Fruit fly (Drosophila melanogaster) whole organism, embryonic: Measurements from ENCODE around the gene CG6656.
A peak's percentile ranks its signal among the peaks of the same experiment; 100 is the strongest.

Experiments
- Atf-2 ChIP-seq: fragments of 200-800 bp; sonication (Bioruptor generic); optimal IDR thresholded peaks from 2 replicates; lab custom pipeline; 2016; ENCODE audit warnings: missing biosample characterization, missing genetic modification characterization
- Blimp-1 ChIP-seq: fragments of 200-800 bp; sonication (Bioruptor generic); optimal IDR thresholded peaks from 3 replicates; lab custom pipeline; 2018; ENCODE audit warnings: missing biosample characterization, missing genetic modification characterization, mild to moderate bottlenecking, moderate library complexity, missing genetic modification reagents
- BtbVII ChIP-seq: fragments of 200-800 bp; sonication (Bioruptor generic); optimal IDR thresholded peaks from 3 replicates; lab custom pipeline; 2017; ENCODE audit warnings: missing biosample characterization, mild to moderate bottlenecking, missing genetic modification characterization
- CG1024 ChIP-seq: fragments of 200-800 bp; sonication (Bioruptor generic); IDR thresholded peaks from 2 replicates; pipeline ENCODE4 v1.3.6; 2022; ENCODE audit warnings: missing biosample characterization, missing genetic modification characterization
- CG13775 ChIP-seq: fragments of 200-800 bp; sonication (Bioruptor generic); optimal IDR thresholded peaks from 3 replicates; lab custom pipeline; 2017; ENCODE audit warnings: missing biosample characterization, mild to moderate bottlenecking, missing genetic modification characterization
- CG15269 ChIP-seq: fragments of 200-800 bp; sonication (Bioruptor generic); optimal IDR thresholded peaks from 2 replicates; lab custom pipeline; 2018; ENCODE audit warnings: missing biosample characterization, mild to moderate bottlenecking, missing genetic modification characterization, moderate library complexity
- CG17359 ChIP-seq: fragments of 200-800 bp; sonication (Bioruptor generic); optimal IDR thresholded peaks from 3 replicates; lab custom pipeline; 2018; ENCODE audit warnings: missing biosample characterization, mild to moderate bottlenecking, missing genetic modification characterization, moderate library complexity
- CG2116 ChIP-seq: fragments of 200-800 bp; sonication (Bioruptor generic); optimal IDR thresholded peaks from 3 replicates; lab custom pipeline; 2018; ENCODE audit warnings: missing biosample characterization, mild to moderate bottlenecking, missing genetic modification characterization
- CG2129 ChIP-seq: fragments of 200-800 bp; sonication (Bioruptor generic); IDR thresholded peaks from 2 replicates; pipeline ENCODE4 v1.3.6; 2022; ENCODE audit warnings: missing biosample characterization, missing genetic modification characterization; ENCODE audit not compliant: partially characterized antibody
- CG31224 ChIP-seq: fragments of 200-800 bp; sonication (Bioruptor generic); IDR thresholded peaks from 2 replicates; pipeline ENCODE4 v1.3.6; 2022; ENCODE audit warnings: missing biosample characterization, missing genetic modification characterization
- CG3163 ChIP-seq: fragments of 200-800 bp; sonication (Bioruptor generic); optimal IDR thresholded peaks from 3 replicates; lab custom pipeline; 2016; ENCODE audit warnings: missing biosample characterization, missing genetic modification characterization
- CG3281 ChIP-seq: fragments of 200-800 bp; sonication (Bioruptor generic); optimal IDR thresholded peaks from 3 replicates; lab custom pipeline; 2017; ENCODE audit warnings: missing biosample characterization, mild to moderate bottlenecking, missing genetic modification characterization
- CG4360 ChIP-seq: fragments of 200-800 bp; sonication (Bioruptor generic); IDR thresholded peaks from 2 replicates; pipeline ENCODE4 v1.3.6; 2022; ENCODE audit warnings: missing biosample characterization, missing genetic modification characterization
- CG9932 ChIP-seq: fragments of 200-800 bp; sonication (Bioruptor generic); IDR thresholded peaks from 2 replicates; pipeline ENCODE4 v1.3.6; 2022; ENCODE audit warnings: missing biosample characterization, missing genetic modification characterization
- D ChIP-seq, 2 experiments: fragments of 200-800 bp in 1 of 2; fragments of >200 bp in 1 of 2; sonication (Bioruptor generic) in 1 of 2; optimal IDR thresholded peaks; 2 replicates in 1 of 2; 3 replicates in 1 of 2; lab custom pipeline; 2017; ENCODE audit warnings: mild to moderate bottlenecking in 1 of 2, missing biosample characterization in 1 of 2, missing genetic modification characterization in 1 of 2, missing genetic modification reagents in 1 of 2
- D19B ChIP-seq: fragments of 200-800 bp; sonication (Bioruptor generic); optimal IDR thresholded peaks from 2 replicates; lab custom pipeline; 2017; ENCODE audit warnings: missing biosample characterization, mild to moderate bottlenecking, missing genetic modification characterization
- Dbx ChIP-seq: fragments of 200-800 bp; sonication (Bioruptor generic); IDR thresholded peaks from 3 replicates; pipeline ENCODE4 v1.3.6; 2022; ENCODE audit warnings: missing biosample characterization, missing genetic modification characterization
- Dip3 ChIP-seq: fragments of 200-800 bp; sonication (Bioruptor generic); optimal IDR thresholded peaks from 3 replicates; lab custom pipeline; 2016; ENCODE audit warnings: missing biosample characterization, missing genetic modification characterization
- Doc3 ChIP-seq: fragments of 200-800 bp; sonication (Bioruptor generic); IDR thresholded peaks from 3 replicates; pipeline ENCODE4 v1.3.6; 2022; ENCODE audit warnings: missing biosample characterization, missing genetic modification characterization; ENCODE audit not compliant: partially characterized antibody
- Dp ChIP-seq: fragments of 200-800 bp; sonication (Bioruptor generic); optimal IDR thresholded peaks from 2 replicates; lab custom pipeline; 2018; ENCODE audit warnings: missing biosample characterization, mild to moderate bottlenecking, missing genetic modification characterization, moderate library complexity
- E2f1 ChIP-seq: fragments of 200-800 bp; sonication (Bioruptor generic); IDR thresholded peaks from 2 replicates; pipeline ENCODE4 v1.3.6; 2022; ENCODE audit warnings: missing biosample characterization, missing genetic modification characterization
- Fer1 ChIP-seq: fragments of 200-800 bp; sonication (Bioruptor generic); optimal IDR thresholded peaks from 2 replicates; lab custom pipeline; 2017; ENCODE audit warnings: missing biosample characterization, mild to moderate bottlenecking, missing genetic modification characterization
- Hand ChIP-seq: fragments of 200-800 bp; sonication (Bioruptor generic); optimal IDR thresholded peaks from 2 replicates; lab custom pipeline; 2017; ENCODE audit warnings: mild to moderate bottlenecking, missing biosample characterization, missing genetic modification reagents, missing genetic modification characterization
- Hr78 ChIP-seq, 2 experiments: fragments of 200-800 bp in 1 of 2; fragments of >200 bp in 1 of 2; sonication (Bioruptor generic) in 1 of 2; optimal IDR thresholded peaks; 2 replicates each; lab custom pipeline; 2017 to 2019; ENCODE audit warnings: missing biosample characterization in 2 of 2, missing genetic modification characterization in 2 of 2, mild to moderate bottlenecking in 1 of 2, moderate library complexity in 1 of 2
- NC2β ChIP-seq: fragments of 200-800 bp; sonication (Bioruptor generic); optimal IDR thresholded peaks from 2 replicates; lab custom pipeline; 2016; ENCODE audit warnings: missing biosample characterization, missing genetic modification characterization
- NK7.1 ChIP-seq: fragments of 200-800 bp; sonication (Bioruptor generic); optimal IDR thresholded peaks from 3 replicates; lab custom pipeline; 2016; ENCODE audit warnings: missing biosample characterization, missing genetic modification characterization
- Pdp1 ChIP-seq, 2 experiments: fragments of 200-800 bp; sonication (Bioruptor generic); optimal IDR thresholded peaks; 3 replicates each; lab custom pipeline; 2016; ENCODE audit warnings: missing biosample characterization in 2 of 2, missing genetic modification characterization in 2 of 2, mild to moderate bottlenecking in 1 of 2, moderate library complexity in 1 of 2
- Scr ChIP-seq: fragments of 200-800 bp; sonication (Bioruptor generic); IDR thresholded peaks from 2 replicates; pipeline ENCODE4 v1.3.6; 2022; ENCODE audit warnings: missing biosample characterization, missing genetic modification characterization; ENCODE audit not compliant: partially characterized antibody
- Sin3A ChIP-seq: fragments of >200 bp; optimal IDR thresholded peaks from 2 replicates; lab custom pipeline; 2018
- ash1 ChIP-seq: fragments of 200-800 bp; sonication (Bioruptor generic); optimal IDR thresholded peaks from 2 replicates; lab custom pipeline; 2018; ENCODE audit warnings: missing biosample characterization, mild to moderate bottlenecking, missing genetic modification characterization
- az2 ChIP-seq: fragments of 200-800 bp; sonication (Bioruptor generic); optimal IDR thresholded peaks from 3 replicates; lab custom pipeline; 2016; ENCODE audit warnings: missing biosample characterization, missing genetic modification characterization
- bsh ChIP-seq, 2 experiments: fragments of 200-800 bp; sonication (Bioruptor generic); optimal IDR thresholded peaks; 2 replicates each; lab custom pipeline; 2017 to 2018; ENCODE audit warnings: mild to moderate bottlenecking in 2 of 2, missing biosample characterization in 2 of 2, missing genetic modification characterization in 2 of 2, moderate library complexity in 1 of 2
- chm ChIP-seq: fragments of 200-800 bp; sonication (Bioruptor generic); IDR thresholded peaks from 2 replicates; pipeline ENCODE4 v1.3.6; 2022; ENCODE audit warnings: missing biosample characterization, missing genetic modification characterization
- eve ChIP-seq, 2 experiments: fragments of >200 bp; optimal IDR thresholded peaks; 2 replicates each; lab custom pipeline; 2017; ENCODE audit warnings: missing biosample characterization in 2 of 2, missing genetic modification characterization in 2 of 2
- ewg ChIP-seq: fragments of 200-800 bp; sonication (Bioruptor generic); optimal IDR thresholded peaks from 3 replicates; lab custom pipeline; 2017; ENCODE audit warnings: mild to moderate bottlenecking, missing biosample characterization, missing genetic modification reagents, missing genetic modification characterization
- exex ChIP-seq: fragments of 200-800 bp; sonication (Bioruptor generic); optimal IDR thresholded peaks from 4 replicates; lab custom pipeline; 2018; ENCODE audit warnings: missing biosample characterization, mild to moderate bottlenecking, missing genetic modification characterization, moderate library complexity
- fu2 ChIP-seq: fragments of 200-800 bp; sonication (Bioruptor generic); optimal IDR thresholded peaks from 2 replicates; lab custom pipeline; 2016; ENCODE audit warnings: missing biosample characterization, missing genetic modification characterization
- her ChIP-seq: fragments of 200-800 bp; sonication (Bioruptor generic); optimal IDR thresholded peaks from 2 replicates; lab custom pipeline; 2016; ENCODE audit warnings: missing biosample characterization, missing genetic modification characterization
- lbe ChIP-seq: fragments of 200-800 bp; sonication (Bioruptor generic); optimal IDR thresholded peaks from 2 replicates; lab custom pipeline; 2016; ENCODE audit warnings: missing biosample characterization, mild to moderate bottlenecking, missing genetic modification characterization
- otp ChIP-seq: fragments of 200-800 bp; sonication (Bioruptor generic); IDR thresholded peaks from 3 replicates; pipeline ENCODE4, ENCODE4 v1.3.6; 2022; ENCODE audit warnings: missing biosample characterization, missing genetic modification characterization
- psq ChIP-seq: fragments of 200-800 bp; sonication (Bioruptor generic); optimal IDR thresholded peaks from 2 replicates; lab custom pipeline; 2017; ENCODE audit warnings: missing biosample characterization, missing genetic modification characterization
- scrt ChIP-seq: fragments of 200-800 bp; sonication (Bioruptor generic); optimal IDR thresholded peaks from 2 replicates; lab custom pipeline; 2018; ENCODE audit warnings: missing biosample characterization, mild to moderate bottlenecking, missing genetic modification characterization, moderate library complexity
- sd ChIP-seq: fragments of 200-800 bp; sonication (Bioruptor generic); optimal IDR thresholded peaks from 3 replicates; lab custom pipeline; 2018; ENCODE audit warnings: missing biosample characterization, mild to moderate bottlenecking, missing genetic modification characterization, moderate library complexity
- sob ChIP-seq: fragments of 200-800 bp; sonication (Bioruptor generic); IDR thresholded peaks from 2 replicates; pipeline ENCODE4 v1.3.6; 2022; ENCODE audit warnings: missing biosample characterization, missing genetic modification characterization
- sqz ChIP-seq: fragments of 200-800 bp; sonication (Bioruptor generic); optimal IDR thresholded peaks from 3 replicates; lab custom pipeline; 2018; ENCODE audit warnings: missing biosample characterization, mild to moderate bottlenecking, missing genetic modification characterization
- wdn ChIP-seq: fragments of 200-800 bp; sonication (Bioruptor generic); IDR thresholded peaks from 2 replicates; pipeline ENCODE4 v1.3.6; 2022; ENCODE audit warnings: missing biosample characterization, missing genetic modification characterization
- yki ChIP-seq: fragments of >200 bp; optimal IDR thresholded peaks from 3 replicates; lab custom pipeline; 2018

Gene CG6656

dm6 chr3R:21853618-21854573, 21.2 kb upstream of the CG6656 start (continued):
- TF ChIP-seq Dbx (GFP tag; lab: Robert Waterston, UW) (0 out of 3 replicates have a peak, but pooled peaks have one; percentile 10), BtbVII (GFP tag; lab: Kevin White, UChicago) (peak; percentile 28), exex (tag; lab: Kevin White, UChicago) (peak; percentile 54), Dip3 (no peak), E2f1 (GFP tag; lab: Robert Waterston, UW) (peak; percentile 69; the same call in 1 of the 2 replicates), CG2129 (GFP tag; lab: Robert Waterston, UW) (no peak), otp (GFP tag; lab: Robert Waterston, UW) (0 out of 3 replicates have a peak, but pooled peaks have one; percentile 51), NK7.1 (GFP tag; lab: Kevin White, UChicago) (no peak), Doc3 (GFP tag; lab: Robert Waterston, UW) (no peak), fu2 (GFP tag; lab: Kevin White, UChicago) (no peak), Dp (GFP tag; lab: Kevin White, UChicago) (peak; percentile 63), lbe (GFP tag; lab: Kevin White, UChicago) (peak; percentile 85), CG9932 (peak; percentile 22; the same call in 1 of the 2 replicates), yki (peak; percentile 70), Fer1 (GFP tag; lab: Kevin White, UChicago) (peak; percentile 15), sob (GFP tag; lab: Robert Waterston, UW) (peak; percentile 42; the same call in 1 of the 2 replicates), CG17359 (tag; lab: Kevin White, UChicago) (peak; percentile 80), Atf-2 (GFP tag; lab: Kevin White, UChicago) (peak; percentile 5), CG13775 (GFP tag; lab: Kevin White, UChicago) (peak; percentile 1), Blimp-1 (GFP tag; lab: Kevin White, UChicago) (peak; percentile 11), CG3281 (peak; percentile 17), Scr (GFP tag; lab: Robert Waterston, UW) (peak; percentile 36; the same call in 1 of the 2 replicates), scrt (GFP tag; lab: Kevin White, UChicago) (peak; percentile 19), D (optimal IDR thresholded peaks at IDR 0.05; lab: Kevin White, UChicago) (no peak), D (GFP tag; optimal IDR thresholded peaks at IDR 0.05; lab: Kevin White, UChicago) (no peak), CG1024 (GFP tag; lab: Robert Waterston, UW) (0 out of 2 replicates have a peak, but pooled peaks have one; percentile 33), ewg (peak; percentile 32), bsh (GFP tag; optimal IDR thresholded peaks at IDR 0.05; lab: Kevin White, UChicago) (peak in 1 of 2 experiments; percentile 46), CG2116 (no peak), NC2β (peak; percentile 14), ash1 (GFP tag; lab: Kevin White, UChicago) (peak; percentile 11), eve (GFP tag; optimal IDR thresholded peaks at IDR 0.05; lab: Kevin White, UChicago) (peak in 1 of 2 experiments; percentile 70), CG15269 (no peak), D19B (GFP tag; lab: Kevin White, UChicago) (peak; percentile 7), chm (GFP tag; lab: Robert Waterston, UW) (peak; percentile 45), sd (tag; lab: Kevin White, UChicago) (peak; percentile 63), az2 (peak; percentile 17), Sin3A (lab: Kevin White, UChicago) (no peak), Hr78 (GFP tag; optimal IDR thresholded peaks at IDR 0.05; lab: Kevin White, UChicago) (peak in 1 of 2 experiments; percentile 54), wdn (GFP tag; lab: Robert Waterston, UW) (peak; percentile 28), Pdp1 (GFP tag; optimal IDR thresholded peaks at IDR 0.05; lab: Kevin White, UChicago) (peak in 1 of 2 experiments; percentile 89), CG3163 (GFP tag; lab: Kevin White, UChicago) (peak; percentile 41), her (GFP tag; lab: Kevin White, UChicago) (peak; percentile 23), Hand (GFP tag; lab: Kevin White, UChicago) (no peak), CG4360 (0 out of 2 replicates have a peak, but pooled peaks have one; percentile 19), sqz (GFP tag; lab: Kevin White, UChicago) (peak; percentile 86), CG31224 (GFP tag; lab: Robert Waterston, UW) (no peak), psq (GFP tag; lab: Kevin White, UChicago) (peak; percentile 70)
